Fruit fly (Drosophila melanogaster) whole organism, wandering third instar larva: Measurements from ENCODE around the gene btz.

Experiments used
- Abd-B ChIP-seq: fragments of >200 bp; optimal IDR thresholded peaks from 2 replicates; lab custom pipeline; 2017; ENCODE audit warnings: missing biosample characterization, missing genetic modification characterization
- CG9705 ChIP-seq: fragments of 200-800 bp; sonication (Bioruptor generic); optimal IDR thresholded peaks from 2 replicates; lab custom pipeline; 2018; ENCODE audit warnings: missing biosample characterization, mild to moderate bottlenecking, missing genetic modification characterization
- CrebA ChIP-seq: fragments of 200-800 bp; sonication (Bioruptor generic); optimal IDR thresholded peaks from 2 replicates; lab custom pipeline; 2016; ENCODE audit warnings: missing biosample characterization, mild to moderate bottlenecking, missing genetic modification characterization, borderline replicate concordance
- Dfd ChIP-seq: fragments of >200 bp; optimal IDR thresholded peaks from 2 replicates; lab custom pipeline; 2017; ENCODE audit warnings: missing biosample characterization, missing genetic modification characterization
- Dif ChIP-seq: fragments of 200-275, 200-300 bp; sonication (Bioruptor generic); optimal IDR thresholded peaks from 2 replicates; lab custom pipeline; 2018; ENCODE audit warnings: missing biosample characterization, missing genetic modification characterization; ENCODE audit not compliant: partially characterized antibody
- GATAd ChIP-seq: sonication (Bioruptor generic); optimal IDR thresholded peaks from 2 replicates; lab custom pipeline; 2016; ENCODE audit warnings: missing biosample characterization, missing genetic modification characterization
- HLH106 ChIP-seq: fragments of 200-800 bp; optimal IDR thresholded peaks from 3 replicates; lab custom pipeline; 2019; ENCODE audit warnings: missing biosample characterization, mild to moderate bottlenecking, missing genetic modification characterization, moderate library complexity
- Hnf4 ChIP-seq: fragments of 200-800 bp; sonication (Bioruptor generic); optimal IDR thresholded peaks from 2 replicates; lab custom pipeline; 2016; ENCODE audit warnings: missing biosample characterization, mild to moderate bottlenecking, missing genetic modification characterization
- Hr78 ChIP-seq: fragments of >200 bp; optimal IDR thresholded peaks from 2 replicates; lab custom pipeline; 2017; ENCODE audit warnings: missing biosample characterization, missing genetic modification characterization
- Hr83 ChIP-seq: fragments of 200-300 bp; sonication (Bioruptor generic); optimal IDR thresholded peaks from 2 replicates; lab custom pipeline; 2016; ENCODE audit warnings: missing biosample characterization, mild to moderate bottlenecking, missing genetic modification characterization, moderate library complexity; ENCODE audit not compliant: poor library complexity, severe bottlenecking
- Jra ChIP-seq: sonication (Bioruptor generic); optimal IDR thresholded peaks from 2 replicates; lab custom pipeline; 2016; ENCODE audit warnings: missing biosample characterization, missing genetic modification characterization
- Mio ChIP-seq: sonication (Bioruptor generic); optimal IDR thresholded peaks from 2 replicates; lab custom pipeline; 2016; ENCODE audit warnings: missing biosample characterization, missing genetic modification characterization
- Myc ChIP-seq: fragments of >200 bp; optimal IDR thresholded peaks from 2 replicates; lab custom pipeline; 2017
- N ChIP-seq: fragments of >200 bp; optimal IDR thresholded peaks from 2 replicates; lab custom pipeline; 2018; ENCODE audit warnings: missing biosample characterization, missing external identifiers, missing genetic modification characterization
- Vsx2 ChIP-seq: fragments of 200-300, 225-300 bp; sonication (Bioruptor generic); optimal IDR thresholded peaks from 2 replicates; lab custom pipeline; 2018; ENCODE audit warnings: missing biosample characterization, missing genetic modification characterization; ENCODE audit not compliant: partially characterized antibody
- brk ChIP-seq: fragments of 200-800 bp; sonication (Bioruptor generic); optimal IDR thresholded peaks from 2 replicates; lab custom pipeline; 2016; ENCODE audit warnings: missing biosample characterization, mild to moderate bottlenecking, missing genetic modification characterization
- dl ChIP-seq, 2 experiments: fragments of 175-275, 200-275 bp in 1 of 2; fragments of 200-275 bp in 1 of 2; sonication (Bioruptor generic); optimal IDR thresholded peaks; lab custom pipeline; 2018; ENCODE audit warnings: mild to moderate bottlenecking in 2 of 2, missing biosample characterization in 2 of 2, missing genetic modification characterization in 2 of 2, moderate library complexity in 2 of 2; ENCODE audit not compliant: partially characterized antibody in 2 of 2, insufficient read depth in 1 of 2
- dmrt93B ChIP-seq: fragments of 200-800 bp; sonication (Bioruptor generic); optimal IDR thresholded peaks from 2 replicates; lab custom pipeline; 2018; ENCODE audit warnings: missing biosample characterization, mild to moderate bottlenecking, missing genetic modification characterization
- dsf ChIP-seq: sonication (Bioruptor generic); optimal IDR thresholded peaks from 2 replicates; lab custom pipeline; 2016; ENCODE audit warnings: missing biosample characterization, missing genetic modification characterization, borderline replicate concordance
- ey ChIP-seq: fragments of 200-800 bp; sonication (Bioruptor generic); optimal IDR thresholded peaks from 2 replicates; lab custom pipeline; 2016; ENCODE audit warnings: missing biosample characterization, missing genetic modification characterization
- foxo ChIP-seq, 2 experiments: fragments of 200-800 bp; sonication (Bioruptor generic); optimal IDR thresholded peaks; 2 replicates in 1 of 2; 3 replicates in 1 of 2; lab custom pipeline; 2016 to 2017; ENCODE audit warnings: missing biosample characterization in 2 of 2, missing genetic modification characterization in 2 of 2
- fru ChIP-seq: fragments of 200-800 bp; sonication (Bioruptor generic); optimal IDR thresholded peaks from 3 replicates; lab custom pipeline; 2016; ENCODE audit warnings: missing biosample characterization, mild to moderate bottlenecking, missing genetic modification characterization
- h ChIP-seq: fragments of 200-800 bp; sonication (Bioruptor generic); optimal IDR thresholded peaks from 3 replicates; lab custom pipeline; 2016; ENCODE audit warnings: missing biosample characterization, mild to moderate bottlenecking, missing genetic modification characterization
- jim ChIP-seq: fragments of 175-275, 200-325 bp; sonication (Bioruptor generic); optimal IDR thresholded peaks from 2 replicates; lab custom pipeline; 2016; ENCODE audit warnings: missing biosample characterization, mild to moderate bottlenecking, missing genetic modification characterization
- psq ChIP-seq: fragments of 200-800 bp; sonication (Bioruptor generic); optimal IDR thresholded peaks from 3 replicates; lab custom pipeline; 2017; ENCODE audit warnings: missing biosample characterization, mild to moderate bottlenecking, missing genetic modification characterization, moderate library complexity
- rgr ChIP-seq: fragments of 200-800 bp; sonication (Bioruptor generic); optimal IDR thresholded peaks from 3 replicates; lab custom pipeline; 2016; ENCODE audit warnings: missing biosample characterization, mild to moderate bottlenecking, missing genetic modification characterization
- sage ChIP-seq: fragments of 200-800 bp; sonication (Bioruptor generic); optimal IDR thresholded peaks from 2 replicates; lab custom pipeline; 2016; ENCODE audit warnings: missing biosample characterization, mild to moderate bottlenecking, missing genetic modification characterization
- sv ChIP-seq: fragments of 200-800 bp; sonication (Bioruptor generic); optimal IDR thresholded peaks from 3 replicates; lab custom pipeline; 2016; ENCODE audit warnings: missing biosample characterization, missing genetic modification characterization
- usp ChIP-seq: fragments of >200 bp; optimal IDR thresholded peaks from 2 replicates; lab custom pipeline; 2017; ENCODE audit warnings: missing biosample characterization, missing genetic modification characterization
- woc ChIP-seq: sonication (Bioruptor generic); optimal IDR thresholded peaks from 2 replicates; lab custom pipeline; 2016; ENCODE audit warnings: missing biosample characterization, mild to moderate bottlenecking, missing genetic modification characterization

Gene btz

dm6 chr3R:27706581-27707181, 6.5 kb downstream of the btz start, which contains the start of the genes CROT and CG12877 (continued):
- TF ChIP-seq sv (peak; percentile 68), Hnf4 (no peak)

DNA sequence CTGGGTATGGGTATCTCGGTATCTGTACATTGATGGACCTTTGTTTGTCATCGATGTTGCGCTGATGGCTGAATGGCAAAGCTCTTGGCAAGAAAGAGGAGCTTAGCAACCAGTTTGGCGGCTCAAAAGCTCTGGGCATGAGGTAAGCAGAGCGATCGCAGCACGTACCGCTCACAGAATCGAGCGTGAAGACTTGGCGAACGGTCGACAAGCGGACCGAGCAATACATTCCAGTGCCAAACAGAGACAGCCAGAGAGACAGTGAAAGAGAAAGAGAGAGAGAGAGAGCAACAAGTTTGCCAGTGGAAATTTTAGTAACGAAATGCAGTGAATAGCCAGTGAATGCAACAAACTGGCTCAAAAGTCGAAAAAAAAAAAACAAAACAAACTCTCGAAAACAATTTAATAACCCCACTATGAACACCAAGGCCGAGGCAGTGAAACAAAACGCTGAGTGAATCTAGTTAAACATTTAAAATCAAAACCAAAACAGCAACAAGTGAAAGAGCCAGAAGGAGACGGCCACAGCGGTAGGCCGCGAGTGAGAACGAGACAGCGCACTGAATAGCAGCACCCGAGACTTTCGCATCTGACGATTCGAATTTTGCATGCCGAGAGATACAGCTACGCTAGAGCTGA, 36.3 kb downstream of the btz start, which contains the start of gene Ets98B:
TSS of gene Ets98B (plus strand) at position 172 of the 639 bp plus-strand sequence.
- TF ChIP-seq sage (GFP tag; lab: Kevin White, UChicago) (no peak), Abd-B (GFP tag; lab: Kevin White, UChicago) (no peak), Vsx2 (GFP tag; lab: Kevin White, UChicago) (peak; percentile 56), fru (no peak), GATAd (GFP tag; lab: Kevin White, UChicago) (no peak), Hr83 (no peak), CrebA (GFP tag; lab: Kevin White, UChicago) (no peak), usp (GFP tag; lab: Kevin White, UChicago) (no peak), psq (GFP tag; lab: Kevin White, UChicago) (peak; percentile 23), h (GFP tag; lab: Kevin White, UChicago) (peak; percentile 14), rgr (GFP tag; lab: Kevin White, UChicago) (no peak), sv (no peak), foxo (GFP tag; optimal IDR thresholded peaks at IDR 0.05; lab: Kevin White, UChicago) (peak in 1 of 2 experiments; percentile 5), Dif (GFP tag; lab: Kevin White, UChicago) (peak; percentile 69), dmrt93B (no peak)

- no peak for TF ChIP-seq usp (GFP tag; lab: Kevin White, UChicago)
- TF ChIP-seq Dfd (GFP tag; lab: Kevin White, UChicago), result no peak
- no peak for TF ChIP-seq GATAd (GFP tag; lab: Kevin White, UChicago)
- no peak for TF ChIP-seq foxo (GFP tag; optimal IDR thresholded peaks at IDR 0.05; lab: Kevin White, UChicago)
- TF ChIP-seq h (GFP tag; lab: Kevin White, UChicago), result no peak
- no peak for TF ChIP-seq N (GFP tag; lab: Kevin White, UChicago)
- TF ChIP-seq Hnf4, result no peak
- no peak for TF ChIP-seq Mio (GFP tag; lab: Kevin White, UChicago)
Measured at dm6 chr3R:27737038-27737437, 36.9 kb downstream of the btz start.

DNA sequence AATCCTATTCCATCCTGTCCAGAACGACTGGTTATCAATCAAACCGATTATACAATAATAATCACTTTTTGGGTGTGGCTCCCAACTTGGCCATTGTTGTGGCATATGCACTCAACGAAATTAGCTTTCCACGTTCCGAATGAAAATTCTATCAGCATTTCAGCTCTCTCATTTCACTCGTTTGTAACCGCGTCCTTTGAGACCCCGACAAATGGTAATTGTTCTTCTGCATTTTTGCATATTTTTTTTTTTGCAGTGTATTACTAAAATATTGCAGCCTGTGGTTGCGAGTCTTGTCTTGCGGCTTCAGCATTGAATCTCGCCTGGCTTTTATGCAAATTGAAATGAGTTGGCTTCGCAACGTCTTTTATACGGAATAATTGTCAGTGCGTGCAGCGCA, 38.1 kb downstream of the btz start:
- TF ChIP-seq sv (no peak), Hnf4 (no peak), Mio (GFP tag; lab: Kevin White, UChicago) (no peak), GATAd (GFP tag; lab: Kevin White, UChicago) (no peak), brk (GFP tag; lab: Kevin White, UChicago) (no peak), Jra (GFP tag; lab: Kevin White, UChicago) (no peak), CG9705 (GFP tag; lab: Kevin White, UChicago) (no peak), jim (GFP tag; lab: Kevin White, UChicago) (no peak), dl (GFP tag; optimal IDR thresholded peaks at IDR 0.05; lab: Kevin White, UChicago; ENCODE audit: insufficient read depth in 1 of 2, partially characterized antibody in 2 of 2) (no peak), foxo (GFP tag; optimal IDR thresholded peaks at IDR 0.05; lab: Kevin White, UChicago) (no peak), HLH106 (tag; lab: Kevin White, UChicago) (no peak), Hr78 (GFP tag; lab: Kevin White, UChicago) (no peak), woc (GFP tag; lab: Kevin White, UChicago) (no peak), dsf (GFP tag; lab: Kevin White, UChicago) (no peak), h (GFP tag; lab: Kevin White, UChicago) (no peak), Dif (GFP tag; lab: Kevin White, UChicago) (no peak), rgr (GFP tag; lab: Kevin White, UChicago) (no peak), ey (GFP tag; lab: Kevin White, UChicago) (no peak)

DNA sequence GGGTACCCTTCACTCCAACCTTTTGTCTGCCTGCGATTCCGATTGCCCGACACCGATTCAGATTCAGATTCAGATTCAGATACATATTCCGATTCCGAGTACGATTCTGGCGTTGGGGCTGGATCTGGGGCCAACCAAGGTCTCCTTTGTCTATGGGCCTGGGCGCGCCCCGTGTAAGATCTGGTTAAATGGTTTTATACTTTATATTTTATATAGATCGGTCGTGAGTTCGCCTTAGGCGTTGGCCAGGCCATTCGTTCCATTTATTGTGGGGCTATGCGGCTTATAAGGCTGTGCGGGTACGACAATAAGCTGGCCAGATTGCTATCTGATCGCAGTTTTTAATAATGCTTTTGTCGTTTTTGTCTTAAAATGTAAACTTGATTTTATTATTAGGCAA, 39.8 kb downstream of the btz start:
- TF ChIP-seq sage (GFP tag; lab: Kevin White, UChicago) (no peak), Hr83 (no peak), CG9705 (GFP tag; lab: Kevin White, UChicago) (no peak), woc (GFP tag; lab: Kevin White, UChicago) (no peak), Myc (no peak), dmrt93B (no peak), jim (GFP tag; lab: Kevin White, UChicago) (no peak)
